Fruit fly (Drosophila melanogaster): Measurements from ENCODE around the gene Pfas.

dm6 chr2L:6045484-6045883 is 366 bp downstream of the Pfas start:
- TF ChIP-seq CG8478 (optimal IDR thresholded peaks at IDR 0.05): no peak
- TF ChIP-seq CTCF (optimal IDR thresholded peaks at IDR 0.05): no peak
